Worm (Caenorhabditis elegans) whole organism, L4 larva: ENCODE data around the gene F41E7.6.

Experiments used
- F37D6.2 ChIP-seq: sonication (generic microtip); optimal IDR thresholded peaks from 2 replicates; lab custom pipeline; 2016; ENCODE audit warnings: mild to moderate bottlenecking, missing genetic modification characterization, missing compliant biosample characterization
- T20F7.1 ChIP-seq: fragments of 200-800 bp; sonication (Bioruptor generic); optimal IDR thresholded peaks from 2 replicates; lab custom pipeline; 2018; ENCODE audit warnings: mild to moderate bottlenecking, missing genetic modification characterization, missing compliant biosample characterization
- T26A8.4 ChIP-seq: fragments of 200-800 bp; sonication (Bioruptor generic); IDR thresholded peaks from 2 replicates; pipeline ENCODE4 v1.3.6; 2022; ENCODE audit warnings: missing genetic modification characterization, missing compliant biosample characterization
- Y48G9A.11 ChIP-seq: fragments of 200-800 bp; sonication (Bioruptor generic); IDR thresholded peaks from 2 replicates; pipeline ENCODE4 v1.3.6; 2022; ENCODE audit warnings: missing genetic modification reagents, missing genetic modification characterization, missing compliant biosample characterization
- ZK337.2 ChIP-seq: fragments of 200-800 bp; sonication (Bioruptor generic); IDR thresholded peaks from 2 replicates; pipeline ENCODE4 v1.3.6; 2022; ENCODE audit warnings: missing genetic modification reagents, missing genetic modification characterization, missing compliant biosample characterization
- ZK546.5 ChIP-seq, 2 experiments: sonication (generic microtip); optimal IDR thresholded peaks; 2 replicates each; lab custom pipeline; 2017; ENCODE audit warnings: missing biosample characterization in 2 of 2, missing genetic modification characterization in 2 of 2
- aha-1 ChIP-seq: fragments of 150-350 bp; peaks from one replicate; lab custom pipeline; 2014; ENCODE audit warnings: missing biosample characterization, missing genetic modification characterization
- arid-1 ChIP-seq: fragments of 200-800 bp; sonication (Bioruptor generic); conservative IDR thresholded peaks from 2 replicates; pipeline ENCODE4 v1.3.6; 2022; ENCODE audit warnings: missing genetic modification reagents, missing genetic modification characterization, missing compliant biosample characterization
- cey-2 ChIP-seq: sonication (generic microtip); optimal IDR thresholded peaks from 3 replicates; lab custom pipeline; 2017; ENCODE audit warnings: missing genetic modification characterization, mild to moderate bottlenecking, missing compliant biosample characterization, antibody characterized with exemption, borderline replicate concordance; ENCODE audit not compliant: insufficient read depth
- daf-16 ChIP-seq, 3 experiments: sonication (generic microtip); optimal IDR thresholded peaks; 2 replicates each; lab custom pipeline; 2016 to 2017; ENCODE audit warnings: missing genetic modification characterization in 3 of 3, missing genetic modification reagents in 3 of 3, mild to moderate bottlenecking in 2 of 3, missing compliant biosample characterization in 2 of 3, missing biosample characterization in 1 of 3, moderate library complexity in 1 of 3
- daf-19 ChIP-seq: fragments of 200-800 bp; sonication (Bioruptor generic); conservative IDR thresholded peaks from 2 replicates; pipeline ENCODE4 v1.3.6; 2022; ENCODE audit warnings: missing genetic modification characterization, missing compliant biosample characterization
- daf-8 ChIP-seq: fragments of 200-800 bp; sonication (Bioruptor generic); IDR thresholded peaks from 2 replicates; pipeline ENCODE4 v1.3.6; 2022; ENCODE audit warnings: missing genetic modification characterization, missing compliant biosample characterization
- dpl-1 ChIP-seq: fragments of 150-350 bp; optimal IDR thresholded peaks from 2 replicates; lab custom pipeline; 2014; ENCODE audit warnings: missing biosample characterization, missing genetic modification reagents, missing genetic modification characterization
- dve-1 ChIP-seq: sonication (generic microtip); optimal IDR thresholded peaks from 2 replicates; lab custom pipeline; 2017; ENCODE audit warnings: antibody characterized with exemption, mild to moderate bottlenecking, missing genetic modification characterization, missing compliant biosample characterization; ENCODE audit not compliant: insufficient read depth
- gei-8 ChIP-seq: fragments of 200-800 bp; sonication (Bioruptor generic); optimal IDR thresholded peaks from 2 replicates; lab custom pipeline; 2018; ENCODE audit warnings: mild to moderate bottlenecking, missing genetic modification characterization, missing compliant biosample characterization
- hif-1 ChIP-seq, 2 experiments: sonication (generic microtip); optimal IDR thresholded peaks; 2 replicates each; lab custom pipeline; 2016 to 2017; ENCODE audit warnings: missing compliant biosample characterization in 2 of 2, missing genetic modification characterization in 2 of 2, missing genetic modification reagents in 2 of 2, missing genotype in 2 of 2, mild to moderate bottlenecking in 1 of 2
- hmg-1.1 ChIP-seq: fragments of 200-800 bp; sonication (Bioruptor generic); IDR thresholded peaks from 2 replicates; pipeline ENCODE4 v1.3.6; 2022; ENCODE audit warnings: missing genetic modification reagents, missing genetic modification characterization, missing compliant biosample characterization
- lim-7 ChIP-seq: fragments of 200-800 bp; sonication (Bioruptor generic); IDR thresholded peaks from 2 replicates; pipeline ENCODE4 v1.3.6; 2022; ENCODE audit warnings: missing genetic modification characterization, missing compliant biosample characterization
- lin-1 ChIP-seq: fragments of 200-800 bp; sonication (Bioruptor generic); IDR thresholded peaks from 2 replicates; pipeline ENCODE4 v1.3.6; 2022; ENCODE audit warnings: missing genetic modification reagents, missing genetic modification characterization, missing compliant biosample characterization
- lin-13 ChIP-seq: fragments of 150-350 bp; optimal IDR thresholded peaks from 2 replicates; lab custom pipeline; 2014; ENCODE audit warnings: missing biosample characterization, missing genetic modification reagents, missing genetic modification characterization
- lsy-2 ChIP-seq, 2 experiments: fragments of 150-350 bp in 1 of 2; sonication (generic microtip) in 1 of 2; optimal IDR thresholded peaks; 2 replicates each; lab custom pipeline; 2014 to 2017; ENCODE audit warnings: missing biosample characterization in 2 of 2, missing genetic modification characterization in 2 of 2
- madf-9 ChIP-seq: fragments of 200-800 bp; sonication (Bioruptor generic); conservative IDR thresholded peaks from 2 replicates; pipeline ENCODE4 v1.3.6; 2022; ENCODE audit warnings: missing genetic modification reagents, missing genetic modification characterization, missing compliant biosample characterization
- mep-1 ChIP-seq: fragments of 150-350 bp; sonication (generic microtip); optimal IDR thresholded peaks from 3 replicates; lab custom pipeline; 2014; ENCODE audit warnings: missing biosample characterization, missing genetic modification characterization
- mxl-3 ChIP-seq: fragments of 200-800 bp; sonication (Bioruptor generic); optimal IDR thresholded peaks from 2 replicates; lab custom pipeline; 2018; ENCODE audit warnings: mild to moderate bottlenecking, missing genetic modification characterization, missing compliant biosample characterization
- nhr-25 ChIP-seq: sonication (generic microtip); optimal IDR thresholded peaks from 2 replicates; lab custom pipeline; 2017; ENCODE audit warnings: missing genetic modification characterization, mild to moderate bottlenecking, missing compliant biosample characterization, antibody characterized with exemption, moderate library complexity, borderline replicate concordance; ENCODE audit not compliant: insufficient read depth
- nhr-76 ChIP-seq: fragments of 150-350 bp; optimal IDR thresholded peaks from 2 replicates; lab custom pipeline; 2014; ENCODE audit warnings: missing biosample characterization, missing genetic modification characterization
- pqm-1 ChIP-seq: sonication (generic microtip); optimal IDR thresholded peaks from 2 replicates; lab custom pipeline; 2017; ENCODE audit warnings: missing biosample characterization, missing genetic modification characterization
- saeg-2 ChIP-seq: fragments of 200-800 bp; sonication (Bioruptor generic); IDR thresholded peaks from 2 replicates; pipeline ENCODE4 v1.3.6; 2022; ENCODE audit warnings: missing genetic modification reagents, missing genetic modification characterization, missing compliant biosample characterization
- skn-1 ChIP-seq: fragments of 150-350 bp; optimal IDR thresholded peaks from 2 replicates; lab custom pipeline; 2014; ENCODE audit warnings: missing biosample characterization, missing genetic modification characterization
- snpc-1.2 ChIP-seq: fragments of 200-800 bp; sonication (Bioruptor generic); IDR thresholded peaks from 2 replicates; pipeline ENCODE4 v1.3.6; 2022; ENCODE audit warnings: missing genetic modification reagents, missing genetic modification characterization, missing compliant biosample characterization
- tag-97 ChIP-seq: fragments of 200-800 bp; sonication (Bioruptor generic); IDR thresholded peaks from 2 replicates; pipeline ENCODE4 v1.3.6; 2022; ENCODE audit warnings: missing genetic modification characterization, missing compliant biosample characterization
- tra-1 ChIP-seq: fragments of 200-800 bp; sonication (Bioruptor generic); IDR thresholded peaks from 2 replicates; pipeline ENCODE4 v1.3.6; 2022; ENCODE audit warnings: missing genetic modification reagents, missing genetic modification characterization, missing compliant biosample characterization
- unc-130 ChIP-seq: sonication (generic microtip); optimal IDR thresholded peaks from 2 replicates; lab custom pipeline; 2016; ENCODE audit warnings: missing genetic modification reagents, missing genetic modification characterization, missing compliant biosample characterization
- unc-62 ChIP-seq, 3 experiments: fragments of 150-350 bp in 1 of 3; sonication (generic microtip); optimal IDR thresholded peaks in 2 of 3; peaks in 1 of 3; 1 replicate in 1 of 3; 2 replicates in 2 of 3; lab custom pipeline; 2014 to 2017; ENCODE audit warnings: missing biosample characterization in 3 of 3, missing genetic modification characterization in 3 of 3, missing genetic modification reagents in 3 of 3, missing genotype in 1 of 3
- zip-11 ChIP-seq: fragments of 200-800 bp; sonication (Bioruptor generic); IDR thresholded peaks from 2 replicates; pipeline ENCODE4 v1.3.6; 2022; ENCODE audit warnings: missing genetic modification characterization, missing compliant biosample characterization
- ztf-11 ChIP-seq: fragments of 150-350 bp; optimal IDR thresholded peaks from 2 replicates; lab custom pipeline; 2014; ENCODE audit warnings: missing biosample characterization, missing genetic modification characterization

Gene F41E7.6

ce11 chrX:10319653-10320052 lies 9.4 kb upstream of the F41E7.6 start:
- TF ChIP-seq unc-62 (GFP tag; optimal IDR thresholded peaks at IDR 0.05 in 1 of 2; lab: Kevin White, UChicago) (peak in 1 of 2 experiments; percentile 65), unc-62 (tag; optimal IDR thresholded peaks at IDR 0.05; lab: Kevin White, UChicago) (no peak), F37D6.2 (tag; lab: Kevin White, UChicago) (no peak)

ce11 chrX:10318437-10318836 lies 8.2 kb upstream of the F41E7.6 start:
- TF ChIP-seq T26A8.4 (GFP tag; lab: Robert Waterston, UW) (no peak), pqm-1 (no peak), aha-1 (tag; lab: Kevin White, UChicago) (peak; percentile 68), zip-11 (GFP tag; lab: Robert Waterston, UW) (no peak), Y48G9A.11 (GFP tag; lab: Robert Waterston, UW) (no peak), madf-9 (GFP tag; lab: Robert Waterston, UW) (no peak), lin-13 (no peak)

ce11 chrX:10317565-10317964 lies 7.3 kb upstream of the F41E7.6 start, which contains the start of gene R07E3.6:
Gene R07E3.6, plus strand, starts transcription at chrX:10317722.
- TF ChIP-seq skn-1 (tag; lab: Kevin White, UChicago) (no peak), tag-97 (GFP tag; lab: Robert Waterston, UW) (no peak), unc-62 (GFP tag; optimal IDR thresholded peaks at IDR 0.05 in 1 of 2; lab: Kevin White, UChicago) (peak in 1 of 2 experiments; percentile 34), unc-62 (tag; optimal IDR thresholded peaks at IDR 0.05; lab: Kevin White, UChicago) (no peak), ZK546.5 (tag; optimal IDR thresholded peaks at IDR 0.05; lab: Kevin White, UChicago) (no peak), hmg-1.1 (GFP tag; lab: Robert Waterston, UW) (no peak)

- TF ChIP-seq arid-1 (GFP tag; lab: Robert Waterston, UW): no peak
- no peak for TF ChIP-seq cey-2 (tag; lab: Kevin White, UChicago)
- TF ChIP-seq T26A8.4 (GFP tag; lab: Robert Waterston, UW): no peak
- TF ChIP-seq nhr-76 (tag; lab: Kevin White, UChicago): no peak
- no peak for TF ChIP-seq unc-130 (GFP tag; lab: Kevin White, UChicago)
- TF ChIP-seq daf-16 (GFP tag; optimal IDR thresholded peaks at IDR 0.05; lab: Kevin White, UChicago): no peak
- no peak for TF ChIP-seq daf-16 (tag; optimal IDR thresholded peaks at IDR 0.05; lab: Kevin White, UChicago)
- TF ChIP-seq lin-1 (GFP tag; lab: Robert Waterston, UW): no peak
- TF ChIP-seq ZK337.2 (GFP tag; lab: Robert Waterston, UW): no peak
These were observed 5.6 kb upstream of the F41E7.6 start, which contains the start of gene F41E7.9 for ce11 chrX:10315905-10316304. Gene F41E7.9, minus strand, starts transcription at chrX:10316005.

ce11 chrX:10307495-10307894 lies 2.8 kb downstream of the F41E7.6 start, which contains the start of gene F41E7.7:
Gene F41E7.7, plus strand, starts transcription at chrX:10307795.
- TF ChIP-seq daf-16 (GFP tag; optimal IDR thresholded peaks at IDR 0.05; lab: Kevin White, UChicago) (no peak), daf-16 (tag; optimal IDR thresholded peaks at IDR 0.05; lab: Kevin White, UChicago) (no peak), lim-7 (GFP tag; lab: Robert Waterston, UW) (no peak), gei-8 (GFP tag; lab: Kevin White, UChicago) (no peak), daf-8 (GFP tag; lab: Robert Waterston, UW) (no peak), lsy-2 (tag; optimal IDR thresholded peaks at IDR 0.05; lab: Kevin White, UChicago) (no peak)

ce11 chrX:10306923-10307322 lies 3.3 kb downstream of the F41E7.6 start:
- TF ChIP-seq unc-62 (GFP tag; optimal IDR thresholded peaks at IDR 0.05 in 1 of 2; lab: Kevin White, UChicago) (no peak), unc-62 (tag; optimal IDR thresholded peaks at IDR 0.05; lab: Kevin White, UChicago) (no peak), nhr-25 (tag; lab: Kevin White, UChicago) (peak; percentile 25)

ce11 chrX:10306289-10306688 lies 4.0 kb downstream of the F41E7.6 start, which contains the start of gene cnc-8:
Gene cnc-8, plus strand, starts transcription at chrX:10306595.
- no peak for TF ChIP-seq tra-1 (GFP tag; lab: Robert Waterston, UW)
- TF ChIP-seq saeg-2: no peak
- no peak for TF ChIP-seq daf-19 (GFP tag; lab: Robert Waterston, UW)
- no peak for TF ChIP-seq lin-1 (GFP tag; lab: Robert Waterston, UW)
- no peak for TF ChIP-seq arid-1 (GFP tag; lab: Robert Waterston, UW)
- peak; percentile 9 for TF ChIP-seq dve-1 (tag; lab: Kevin White, UChicago)
- no peak for TF ChIP-seq snpc-1.2 (GFP tag; lab: Robert Waterston, UW)
- no peak for TF ChIP-seq T20F7.1 (GFP tag; lab: Kevin White, UChicago)
- no peak for TF ChIP-seq mxl-3 (GFP tag; lab: Kevin White, UChicago)
- peak; percentile 49 for TF ChIP-seq aha-1 (tag; lab: Kevin White, UChicago)
- TF ChIP-seq ztf-11: no peak
- no peak for TF ChIP-seq hif-1 (tag; optimal IDR thresholded peaks at IDR 0.05; lab: Kevin White, UChicago)
- TF ChIP-seq mep-1 (tag; lab: Kevin White, UChicago): peak; percentile 22
- TF ChIP-seq zip-11 (GFP tag; lab: Robert Waterston, UW): no peak
- TF ChIP-seq dpl-1: no peak
- TF ChIP-seq ZK337.2 (GFP tag; lab: Robert Waterston, UW): no peak
